Fruit fly (Drosophila melanogaster) whole organism, embryonic: ENCODE measurements around the gene Spc105R.

Experiments
- CG10979 ChIP-seq: fragments of 200-800 bp; sonication (Bioruptor generic); optimal IDR thresholded peaks from 2 replicates; lab custom pipeline; 2018; ENCODE audit warnings: missing biosample characterization, mild to moderate bottlenecking, missing genetic modification characterization, moderate library complexity
- CG1233 ChIP-seq: fragments of 200-800 bp; sonication (Bioruptor generic); optimal IDR thresholded peaks from 4 replicates; lab custom pipeline; 2018; ENCODE audit warnings: missing biosample characterization, mild to moderate bottlenecking, missing genetic modification characterization
- CG12744 ChIP-seq: fragments of 200-800 bp; sonication (Bioruptor generic); optimal IDR thresholded peaks from 2 replicates; lab custom pipeline; 2016; ENCODE audit warnings: missing biosample characterization, missing genetic modification characterization
- CG14965 ChIP-seq: fragments of 200-800 bp; sonication (Bioruptor generic); optimal IDR thresholded peaks from 2 replicates; lab custom pipeline; 2016; ENCODE audit warnings: missing biosample characterization, missing genetic modification characterization, borderline replicate concordance
- CG15696 ChIP-seq: fragments of 200-800 bp; sonication (Bioruptor generic); optimal IDR thresholded peaks from 2 replicates; lab custom pipeline; 2019; ENCODE audit warnings: missing biosample characterization, mild to moderate bottlenecking, missing genetic modification characterization, moderate library complexity
- CG1647 ChIP-seq: fragments of 200-800 bp; sonication (Bioruptor generic); optimal IDR thresholded peaks from 3 replicates; lab custom pipeline; 2016; ENCODE audit warnings: missing biosample characterization, missing genetic modification characterization
- CG17568 ChIP-seq: fragments of 200-800 bp; sonication (Bioruptor generic); optimal IDR thresholded peaks from 2 replicates; lab custom pipeline; 2018; ENCODE audit warnings: missing biosample characterization, mild to moderate bottlenecking, missing genetic modification characterization, moderate library complexity
- CG2875 ChIP-seq: fragments of 200-800 bp; sonication (Bioruptor generic); optimal IDR thresholded peaks from 2 replicates; lab custom pipeline; 2017; ENCODE audit warnings: missing biosample characterization, mild to moderate bottlenecking, missing genetic modification characterization, missing genetic modification reagents
- CG30020 ChIP-seq: fragments of 200-800 bp; optimal IDR thresholded peaks from 2 replicates; lab custom pipeline; 2019; ENCODE audit warnings: missing biosample characterization, mild to moderate bottlenecking, missing genetic modification characterization, moderate library complexity
- CG31441 ChIP-seq: fragments of 200-800 bp; sonication (Bioruptor generic); IDR thresholded peaks from 2 replicates; pipeline ENCODE4 v1.3.6; 2022; ENCODE audit warnings: missing biosample characterization, missing genetic modification characterization
- CG3163 ChIP-seq: fragments of 200-800 bp; sonication (Bioruptor generic); optimal IDR thresholded peaks from 3 replicates; lab custom pipeline; 2016; ENCODE audit warnings: missing biosample characterization, missing genetic modification characterization
- CG4282 ChIP-seq: fragments of 200-800 bp; sonication (Bioruptor generic); optimal IDR thresholded peaks from 2 replicates; lab custom pipeline; 2016; ENCODE audit warnings: missing biosample characterization, missing genetic modification characterization
- CG5245 ChIP-seq: fragments of 200-800 bp; sonication (Bioruptor generic); optimal IDR thresholded peaks from 3 replicates; lab custom pipeline; 2016; ENCODE audit warnings: missing biosample characterization, missing genetic modification characterization
- CG8944 ChIP-seq: fragments of 200-800 bp; sonication (Bioruptor generic); optimal IDR thresholded peaks from 3 replicates; lab custom pipeline; 2016; ENCODE audit warnings: missing biosample characterization, missing genetic modification characterization
- CG9797 ChIP-seq: fragments of 200-800 bp; sonication (Bioruptor generic); optimal IDR thresholded peaks from 3 replicates; lab custom pipeline; 2018; ENCODE audit warnings: missing biosample characterization, mild to moderate bottlenecking, missing genetic modification characterization
- Deaf1 ChIP-seq: fragments of 200-800 bp; optimal IDR thresholded peaks from 3 replicates; lab custom pipeline; 2019; ENCODE audit warnings: missing biosample characterization, mild to moderate bottlenecking, missing genetic modification characterization, moderate library complexity
- Fer2 ChIP-seq: fragments of 200-800 bp; sonication (Bioruptor generic); optimal IDR thresholded peaks from 2 replicates; lab custom pipeline; 2018; ENCODE audit warnings: missing biosample characterization, mild to moderate bottlenecking, missing genetic modification characterization, moderate library complexity
- GATAe ChIP-seq: fragments of 200-800 bp; sonication (Bioruptor generic); conservative IDR thresholded peaks from 2 replicates; pipeline ENCODE4 v1.3.6; 2022; ENCODE audit warnings: missing biosample characterization, missing genetic modification characterization
- H15 ChIP-seq: fragments of 200-800 bp; sonication (Bioruptor generic); IDR thresholded peaks from 3 replicates; pipeline ENCODE4 v1.3.6; 2022; ENCODE audit warnings: missing biosample characterization, missing genetic modification characterization
- MTF-1 ChIP-seq: fragments of 200-800 bp; sonication (Bioruptor generic); optimal IDR thresholded peaks from 2 replicates; lab custom pipeline; 2018; ENCODE audit warnings: missing biosample characterization, mild to moderate bottlenecking, missing genetic modification characterization, borderline replicate concordance
- Mrtf ChIP-seq: fragments of 200-800 bp; sonication (Bioruptor generic); IDR thresholded peaks from 3 replicates; pipeline ENCODE4 v1.3.6; 2022; ENCODE audit warnings: missing biosample characterization, missing genetic modification characterization
- Pdp1 ChIP-seq, 2 experiments: fragments of 200-800 bp; sonication (Bioruptor generic); optimal IDR thresholded peaks; 3 replicates each; lab custom pipeline; 2016; ENCODE audit warnings: missing biosample characterization in 2 of 2, missing genetic modification characterization in 2 of 2, mild to moderate bottlenecking in 1 of 2, moderate library complexity in 1 of 2
- Sox102F ChIP-seq: fragments of 200-800 bp; sonication (Bioruptor generic); optimal IDR thresholded peaks from 2 replicates; lab custom pipeline; 2018; ENCODE audit warnings: missing biosample characterization, mild to moderate bottlenecking, missing genetic modification characterization, moderate library complexity
- Tbp ChIP-seq: fragments of >200 bp; optimal IDR thresholded peaks from 2 replicates; lab custom pipeline; 2018; ENCODE audit warnings: missing biosample characterization, missing genetic modification characterization
- Vsx1 ChIP-seq: fragments of 200-800 bp; sonication (Bioruptor generic); optimal IDR thresholded peaks from 2 replicates; lab custom pipeline; 2017; ENCODE audit warnings: missing biosample characterization, mild to moderate bottlenecking, missing genetic modification characterization, missing genetic modification reagents
- ap ChIP-seq: fragments of 200-800 bp; sonication (Bioruptor generic); IDR thresholded peaks from 2 replicates; pipeline ENCODE4 v1.3.6; 2022; ENCODE audit warnings: missing biosample characterization, missing genetic modification characterization
- ash1 ChIP-seq: fragments of 200-800 bp; sonication (Bioruptor generic); optimal IDR thresholded peaks from 2 replicates; lab custom pipeline; 2018; ENCODE audit warnings: missing biosample characterization, mild to moderate bottlenecking, missing genetic modification characterization
- bab2 ChIP-seq: fragments of 200-800 bp; sonication (Bioruptor generic); optimal IDR thresholded peaks from 2 replicates; lab custom pipeline; 2016; ENCODE audit warnings: missing biosample characterization, missing genetic modification characterization
- bsh ChIP-seq, 2 experiments: fragments of 200-800 bp; sonication (Bioruptor generic); optimal IDR thresholded peaks; 2 replicates each; lab custom pipeline; 2017 to 2018; ENCODE audit warnings: mild to moderate bottlenecking in 2 of 2, missing biosample characterization in 2 of 2, missing genetic modification characterization in 2 of 2, moderate library complexity in 1 of 2
- dan ChIP-seq: fragments of 200-800 bp; sonication (Bioruptor generic); IDR thresholded peaks from 2 replicates; pipeline ENCODE4 v1.3.6; 2022; ENCODE audit warnings: missing biosample characterization, missing genetic modification characterization
- dmrt11E ChIP-seq: fragments of 200-800 bp; sonication (Bioruptor generic); optimal IDR thresholded peaks from 3 replicates; lab custom pipeline; 2018; ENCODE audit warnings: missing biosample characterization, mild to moderate bottlenecking, missing genetic modification characterization, moderate library complexity
- dysf ChIP-seq: fragments of 200-800 bp; sonication (Bioruptor generic); IDR thresholded peaks from 3 replicates; pipeline ENCODE4 v1.3.6; 2022; ENCODE audit warnings: missing biosample characterization, missing genetic modification characterization
- eyg ChIP-seq: fragments of 200-800 bp; sonication (Bioruptor generic); optimal IDR thresholded peaks from 3 replicates; lab custom pipeline; 2016; ENCODE audit warnings: missing biosample characterization, missing genetic modification characterization
- grn ChIP-seq: fragments of 200-800 bp; sonication (Bioruptor generic); optimal IDR thresholded peaks from 3 replicates; lab custom pipeline; 2017; ENCODE audit warnings: missing biosample characterization, missing genetic modification characterization
- gsb ChIP-seq: fragments of 200-800 bp; sonication (Bioruptor generic); IDR thresholded peaks from 2 replicates; pipeline ENCODE4 v1.3.6; 2022; ENCODE audit warnings: missing biosample characterization, missing genetic modification characterization
- jing ChIP-seq: fragments of 200-800 bp; sonication (Bioruptor generic); optimal IDR thresholded peaks from 2 replicates; lab custom pipeline; 2018; ENCODE audit warnings: missing biosample characterization, mild to moderate bottlenecking, missing genetic modification characterization
- klu ChIP-seq: fragments of 200-800 bp; sonication (Bioruptor generic); IDR thresholded peaks from 2 replicates; pipeline ENCODE4 v1.3.6; 2022; ENCODE audit warnings: missing biosample characterization, missing genetic modification characterization
- mam ChIP-seq: fragments of 200-800 bp; sonication (Bioruptor generic); optimal IDR thresholded peaks from 3 replicates; lab custom pipeline; 2016; ENCODE audit warnings: missing biosample characterization, missing genetic modification characterization
- mld ChIP-seq: fragments of 200-800 bp; sonication (Bioruptor generic); IDR thresholded peaks from 3 replicates; pipeline ENCODE4 v1.3.6; 2022; ENCODE audit warnings: missing biosample characterization, missing genetic modification characterization; ENCODE audit not compliant: partially characterized antibody
- odd ChIP-seq: fragments of 200-800 bp; sonication (Bioruptor generic); optimal IDR thresholded peaks from 2 replicates; lab custom pipeline; 2017; ENCODE audit warnings: missing biosample characterization, mild to moderate bottlenecking, missing genetic modification characterization
- p53 ChIP-seq: fragments of 200-800 bp; sonication (Bioruptor generic); optimal IDR thresholded peaks from 2 replicates; lab custom pipeline; 2016; ENCODE audit warnings: missing biosample characterization, missing genetic modification characterization
- pnt ChIP-seq: fragments of 200-800 bp; sonication (Bioruptor generic); optimal IDR thresholded peaks from 3 replicates; lab custom pipeline; 2016; ENCODE audit warnings: missing biosample characterization, missing genetic modification characterization
- ranshi ChIP-seq: fragments of 200-800 bp; sonication (Bioruptor generic); IDR thresholded peaks from 2 replicates; pipeline ENCODE4 v1.3.6; 2022; ENCODE audit warnings: missing biosample characterization, missing genetic modification characterization
- repo ChIP-seq: fragments of 200-800 bp; sonication (Bioruptor generic); optimal IDR thresholded peaks from 2 replicates; lab custom pipeline; 2016; ENCODE audit warnings: missing biosample characterization, missing genetic modification characterization
- ro ChIP-seq: fragments of 200-800 bp; sonication (Bioruptor generic); IDR thresholded peaks from 2 replicates; pipeline ENCODE4 v1.3.6; 2022; ENCODE audit warnings: missing biosample characterization, missing genetic modification characterization
- sc ChIP-seq, 3 experiments: fragments of >200 bp in 2 of 3; fragments of 200-800 bp in 1 of 3; sonication (Bioruptor generic) in 1 of 3; optimal IDR thresholded peaks; 2 replicates in 2 of 3; 3 replicates in 1 of 3; lab custom pipeline; 2017; ENCODE audit warnings: mild to moderate bottlenecking in 1 of 3, missing biosample characterization in 1 of 3, missing genetic modification characterization in 1 of 3, missing genetic modification reagents in 1 of 3
- sna ChIP-seq: fragments of 200-800 bp; sonication (Bioruptor generic); IDR thresholded peaks from 2 replicates; pipeline ENCODE4 v1.3.6; 2022; ENCODE audit warnings: missing biosample characterization, missing genetic modification characterization; ENCODE audit not compliant: partially characterized antibody
- tap ChIP-seq: fragments of 200-800 bp; optimal IDR thresholded peaks from 3 replicates; lab custom pipeline; 2019; ENCODE audit warnings: missing biosample characterization, mild to moderate bottlenecking, missing genetic modification characterization, moderate library complexity

The Spc105R gene

DNA sequence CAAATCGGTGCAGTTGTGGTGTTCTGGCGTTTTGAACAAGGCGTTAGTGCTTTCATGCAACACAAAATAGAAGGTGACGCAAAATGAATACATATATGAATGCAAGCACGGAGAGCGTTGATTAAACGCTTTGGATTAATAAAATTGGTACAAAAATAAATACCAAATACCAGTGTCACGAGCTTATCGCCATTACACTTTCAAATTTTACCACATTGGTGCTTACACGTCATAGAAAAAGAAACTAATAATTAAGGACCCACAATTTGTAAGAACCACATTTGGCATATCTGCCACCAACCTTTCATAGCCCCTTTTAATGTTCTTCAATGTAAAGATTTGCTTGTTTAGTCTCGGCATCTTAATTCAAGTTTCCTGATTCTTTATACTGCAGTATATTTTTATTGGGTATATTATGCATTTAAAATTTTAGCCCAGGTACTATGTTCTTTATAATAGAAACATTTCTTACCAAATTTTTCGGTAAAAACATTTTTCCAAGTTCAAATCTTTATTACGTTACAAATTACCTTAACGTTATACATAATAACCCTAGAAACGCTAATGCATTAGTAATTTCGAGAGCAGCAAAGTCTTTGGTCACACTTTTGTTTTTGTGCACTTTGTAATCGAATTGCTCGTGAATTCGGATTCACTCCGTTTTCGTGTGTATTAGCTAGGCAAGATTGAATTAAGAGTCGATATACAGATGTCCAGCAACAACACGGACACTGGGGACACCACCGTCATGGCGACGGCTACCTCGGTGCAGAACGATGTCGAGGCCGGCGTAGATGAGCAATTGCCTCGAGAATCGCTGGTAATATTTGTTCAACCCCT is 21.8 kb upstream of the Spc105R start, which contains the start of the genes Pex16 and Pex14 (continued):
- TF ChIP-seq grn (no peak), Fer2 (tag; lab: Kevin White, UChicago) (peak; percentile 62), Vsx1 (no peak), CG1233 (peak; percentile 57), CG5245 (GFP tag; lab: Kevin White, UChicago) (peak; percentile 47), Sox102F (GFP tag; lab: Kevin White, UChicago) (no peak), CG31441 (no peak; the same call in 1 of the 2 replicates), CG4282 (GFP tag; lab: Kevin White, UChicago) (no peak), ash1 (no peak), dan (0 out of 2 replicates have a peak, but pooled peaks have one; percentile 36), eyg (peak; percentile 55), MTF-1 (GFP tag; lab: Kevin White, UChicago) (no peak), CG14965 (GFP tag; lab: Kevin White, UChicago) (no peak), H15 (GFP tag; lab: Robert Waterston, UW) (0 out of 3 replicates have a peak, but pooled peaks have one; percentile 52), Mrtf (GFP tag; lab: Robert Waterston, UW) (peak; percentile 73), Deaf1 (tag; lab: Kevin White, UChicago) (no peak), p53 (GFP tag; lab: Kevin White, UChicago) (peak; percentile 71), CG8944 (peak; percentile 84), mld (GFP tag; lab: Robert Waterston, UW) (no peak), sc (optimal IDR thresholded peaks at IDR 0.05; lab: Kevin White, UChicago) (no peak), sc (GFP tag; optimal IDR thresholded peaks at IDR 0.05; lab: Kevin White, UChicago) (no peak), CG17568 (GFP tag; lab: Kevin White, UChicago) (no peak), klu (peak; percentile 71), pnt (peak; percentile 86), Pdp1 (GFP tag; optimal IDR thresholded peaks at IDR 0.05; lab: Kevin White, UChicago) (peak; percentile 68 to 82), GATAe (GFP tag; lab: Robert Waterston, UW) (peak; percentile 47; the same call in 1 of the 2 replicates), ap (GFP tag; lab: Robert Waterston, UW) (peak; percentile 34; the same call in 1 of the 2 replicates), mam (GFP tag; lab: Kevin White, UChicago) (peak; percentile 87), dmrt11E (tag; lab: Kevin White, UChicago) (peak; percentile 60), gsb (no peak), Tbp (GFP tag; lab: Kevin White, UChicago) (no peak), CG15696 (tag; lab: Kevin White, UChicago) (peak; percentile 61), dysf (peak; percentile 78), ro (GFP tag; lab: Robert Waterston, UW) (no peak), CG2875 (GFP tag; lab: Kevin White, UChicago) (peak; percentile 19), ranshi (GFP tag; lab: Robert Waterston, UW) (peak; percentile 71), CG3163 (GFP tag; lab: Kevin White, UChicago) (peak; percentile 36), bsh (GFP tag; optimal IDR thresholded peaks at IDR 0.05; lab: Kevin White, UChicago) (peak in 1 of 2 experiments; percentile 54), odd (GFP tag; lab: Kevin White, UChicago) (peak; percentile 27), CG1647 (GFP tag; lab: Kevin White, UChicago) (peak; percentile 52), tap (tag; lab: Kevin White, UChicago) (no peak), CG10979 (tag; lab: Kevin White, UChicago) (peak; percentile 39), bab2 (GFP tag; lab: Kevin White, UChicago) (peak; percentile 82), CG9797 (GFP tag; lab: Kevin White, UChicago) (peak; percentile 47), sna (GFP tag; lab: Robert Waterston, UW) (no peak), CG12744 (GFP tag; lab: Kevin White, UChicago) (peak; percentile 54), repo (GFP tag; lab: Kevin White, UChicago) (peak; percentile 70), jing (GFP tag; lab: Kevin White, UChicago) (no peak), CG30020 (tag; lab: Kevin White, UChicago) (peak; percentile 44)
